Worm (Caenorhabditis elegans) whole organism, L4 larva: ENCODE measurements around the gene Y39A3B.7.

Experiments used
- F49E8.2 ChIP-seq: sonication (generic microtip); optimal IDR thresholded peaks from 2 replicates; lab custom pipeline; 2016; ENCODE audit warnings: missing compliant biosample characterization, mild to moderate bottlenecking, missing genetic modification characterization, borderline replicate concordance
- R02D3.7 ChIP-seq: fragments of 150-350 bp; sonication (generic microtip); optimal IDR thresholded peaks from 3 replicates; lab custom pipeline; 2014; ENCODE audit warnings: missing biosample characterization, missing genetic modification characterization
- ceh-28 ChIP-seq: fragments of 150-350 bp; optimal IDR thresholded peaks from 2 replicates; lab custom pipeline; 2014; ENCODE audit warnings: missing biosample characterization, missing genetic modification reagents, missing genetic modification characterization
- egl-43 ChIP-seq: fragments of 200-800 bp; sonication (Bioruptor generic); IDR thresholded peaks from 2 replicates; pipeline ENCODE4 v1.3.6; 2022; ENCODE audit warnings: missing genetic modification reagents, missing genetic modification characterization, missing compliant biosample characterization
- hmg-1.1 ChIP-seq: fragments of 200-800 bp; sonication (Bioruptor generic); IDR thresholded peaks from 2 replicates; pipeline ENCODE4 v1.3.6; 2022; ENCODE audit warnings: missing genetic modification reagents, missing genetic modification characterization, missing compliant biosample characterization
- mep-1 ChIP-seq: fragments of 150-350 bp; sonication (generic microtip); optimal IDR thresholded peaks from 3 replicates; lab custom pipeline; 2014; ENCODE audit warnings: missing biosample characterization, missing genetic modification characterization
- nhr-76 ChIP-seq: fragments of 150-350 bp; optimal IDR thresholded peaks from 2 replicates; lab custom pipeline; 2014; ENCODE audit warnings: missing biosample characterization, missing genetic modification characterization
- rbr-2 ChIP-seq: sonication (generic microtip); optimal IDR thresholded peaks from 2 replicates; lab custom pipeline; 2016; ENCODE audit warnings: missing genotype, missing genetic modification characterization, missing compliant biosample characterization
- snpc-4 ChIP-seq: fragments of 150-350 bp; optimal IDR thresholded peaks from 2 replicates; lab custom pipeline; 2014; ENCODE audit warnings: missing biosample characterization, missing genetic modification characterization
- zfp-2 ChIP-seq: sonication (generic microtip); optimal IDR thresholded peaks from 2 replicates; lab custom pipeline; 2016; ENCODE audit warnings: mild to moderate bottlenecking, missing genetic modification characterization, missing compliant biosample characterization

DNA sequence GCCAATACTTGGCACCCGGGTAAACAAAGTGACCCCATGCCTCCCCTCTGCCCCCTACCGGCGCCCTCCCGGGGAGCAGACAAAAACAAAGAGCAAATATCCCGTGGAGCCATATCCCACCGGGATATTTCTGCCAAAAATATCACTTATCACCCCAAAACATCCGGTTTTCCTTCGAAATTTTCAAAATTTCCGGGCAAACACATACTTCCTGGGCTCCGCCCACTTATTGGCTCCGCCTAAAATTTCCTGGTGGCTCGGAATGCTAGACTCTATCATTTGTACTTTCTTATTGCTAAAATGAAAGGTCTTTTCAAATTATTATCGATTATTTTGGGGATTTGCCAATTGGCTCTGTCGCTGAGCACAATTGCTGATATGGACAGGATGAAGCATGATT lies 21.0 kb upstream of the Y39A3B.7 start, which contains the start of gene Y39A3B.1:
- TF ChIP-seq ceh-28 (tag; lab: Kevin White, UChicago): no peak
- no peak for TF ChIP-seq snpc-4 (tag; lab: Kevin White, UChicago)
- TF ChIP-seq egl-43 (GFP tag; lab: Robert Waterston, UW): no peak
- TF ChIP-seq F49E8.2 (tag; lab: Kevin White, UChicago): no peak
- no peak for TF ChIP-seq mep-1 (tag; lab: Kevin White, UChicago)
- no peak for TF ChIP-seq R02D3.7 (tag; lab: Kevin White, UChicago)
- TF ChIP-seq zfp-2 (tag; lab: Kevin White, UChicago): no peak
- TF ChIP-seq rbr-2: no peak
- TF ChIP-seq nhr-76 (tag; lab: Kevin White, UChicago): no peak
- no peak for TF ChIP-seq hmg-1.1
